Worm (Caenorhabditis elegans): ENCODE results near the gene snr-4.

- TF ChIP-seq sma-3 (GFP tag; optimal IDR thresholded peaks at IDR 0.05) (no peak), lsy-2 (tag; optimal IDR thresholded peaks at IDR 0.05) (no peak)
Observed at ce11 chrV:11960084-11960830, 19.3 kb downstream of the snr-4 start.
